Worm (Caenorhabditis elegans) whole organism, late embryonic: Measurements from ENCODE around the gene Y51H4A.25.

Experiments used
- K09A11.1 ChIP-seq: sonication (generic microtip); optimal IDR thresholded peaks from 2 replicates; lab custom pipeline; 2017; ENCODE audit warnings: antibody characterized with exemption, mild to moderate bottlenecking, missing genetic modification characterization, missing compliant biosample characterization; ENCODE audit not compliant: insufficient read depth
- ahr-1 ChIP-seq: sonication (generic microtip); optimal IDR thresholded peaks from 2 replicates; lab custom pipeline; 2016; ENCODE audit warnings: missing genetic modification characterization, missing compliant biosample characterization
- ceh-18 ChIP-seq: sonication (generic microtip); optimal IDR thresholded peaks from 2 replicates; lab custom pipeline; 2016; ENCODE audit warnings: missing genetic modification characterization, missing compliant biosample characterization
- ceh-19 ChIP-seq: fragments of 200-800 bp; sonication (Bioruptor generic); optimal IDR thresholded peaks from 2 replicates; lab custom pipeline; 2018; ENCODE audit warnings: mild to moderate bottlenecking, missing genetic modification characterization, missing compliant biosample characterization
- ceh-24 ChIP-seq: sonication (generic microtip); optimal IDR thresholded peaks from 2 replicates; lab custom pipeline; 2016; ENCODE audit warnings: mild to moderate bottlenecking, missing genetic modification characterization, missing compliant biosample characterization
- ceh-31 ChIP-seq: sonication (generic microtip); optimal IDR thresholded peaks from 2 replicates; lab custom pipeline; 2016; ENCODE audit warnings: missing genetic modification characterization, missing compliant biosample characterization
- ceh-45 ChIP-seq: fragments of 200-800 bp; sonication (Bioruptor generic); IDR thresholded peaks from 2 replicates; pipeline ENCODE4 v1.3.6; 2022; ENCODE audit warnings: missing genetic modification reagents, missing genetic modification characterization, missing compliant biosample characterization
- che-1 ChIP-seq: sonication (generic microtip); optimal IDR thresholded peaks from 2 replicates; lab custom pipeline; 2016; ENCODE audit warnings: mild to moderate bottlenecking, missing genetic modification characterization, missing compliant biosample characterization
- dmd-4 ChIP-seq: sonication (generic microtip); optimal IDR thresholded peaks from 2 replicates; lab custom pipeline; 2016; ENCODE audit warnings: borderline replicate concordance, missing genetic modification characterization, missing compliant biosample characterization
- elt-2 ChIP-seq: sonication (generic microtip); optimal IDR thresholded peaks from 2 replicates; lab custom pipeline; 2016; ENCODE audit warnings: missing genetic modification reagents, missing genetic modification characterization, missing compliant biosample characterization
- elt-4 ChIP-seq: sonication (generic microtip); optimal IDR thresholded peaks from 2 replicates; lab custom pipeline; 2016; ENCODE audit warnings: missing genetic modification characterization, missing compliant biosample characterization
- fkh-10 ChIP-seq: fragments of 150-350 bp; optimal IDR thresholded peaks from 2 replicates; lab custom pipeline; 2014; ENCODE audit warnings: missing biosample characterization, missing genetic modification reagents, missing genetic modification characterization
- gmeb-2 ChIP-seq: sonication (generic microtip); optimal IDR thresholded peaks from 2 replicates; lab custom pipeline; 2016; ENCODE audit warnings: missing genetic modification characterization, inconsistent platforms, missing compliant biosample characterization
- hlh-30 ChIP-seq: sonication (generic microtip); optimal IDR thresholded peaks from 2 replicates; lab custom pipeline; 2017; ENCODE audit warnings: antibody characterized with exemption, missing genetic modification characterization, missing compliant biosample characterization; ENCODE audit not compliant: insufficient read depth
- hlh-8 ChIP-seq: sonication (generic microtip); optimal IDR thresholded peaks from 2 replicates; lab custom pipeline; 2016; ENCODE audit warnings: missing genotype, missing genetic modification characterization, missing compliant biosample characterization
- lim-6 ChIP-seq: sonication (generic microtip); optimal IDR thresholded peaks from 2 replicates; lab custom pipeline; 2016; ENCODE audit warnings: missing genetic modification characterization, missing compliant biosample characterization
- lin-11 ChIP-seq: fragments of 200-800 bp; sonication (Bioruptor generic); optimal IDR thresholded peaks from 2 replicates; lab custom pipeline; 2018; ENCODE audit warnings: mild to moderate bottlenecking, missing genetic modification characterization, missing compliant biosample characterization
- madf-2 ChIP-seq: sonication (generic microtip); optimal IDR thresholded peaks from 2 replicates; lab custom pipeline; 2017; ENCODE audit warnings: missing genetic modification characterization, missing compliant biosample characterization
- odd-2 ChIP-seq: sonication (generic microtip); optimal IDR thresholded peaks from 2 replicates; lab custom pipeline; 2017; ENCODE audit warnings: antibody characterized with exemption, mild to moderate bottlenecking, missing genetic modification characterization, missing compliant biosample characterization
- pag-3 ChIP-seq: sonication (generic microtip); optimal IDR thresholded peaks from 2 replicates; lab custom pipeline; 2016; ENCODE audit warnings: missing compliant biosample characterization, missing genetic modification characterization, borderline replicate concordance
- pat-9 ChIP-seq: fragments of 200-800 bp; sonication (Bioruptor generic); optimal IDR thresholded peaks from 2 replicates; lab custom pipeline; 2018; ENCODE audit warnings: mild to moderate bottlenecking, missing genetic modification characterization, moderate library complexity, missing compliant biosample characterization
- ref-2 ChIP-seq: sonication (generic microtip); optimal IDR thresholded peaks from 2 replicates; lab custom pipeline; 2016; ENCODE audit warnings: missing genetic modification characterization, missing compliant biosample characterization
- rnt-1 ChIP-seq: sonication (generic microtip); optimal IDR thresholded peaks from 2 replicates; lab custom pipeline; 2016; ENCODE audit warnings: missing genetic modification characterization, missing compliant biosample characterization
- sdc-2 ChIP-seq: sonication (generic microtip); optimal IDR thresholded peaks from 2 replicates; lab custom pipeline; 2016; ENCODE audit warnings: missing genotype, missing genetic modification characterization, missing compliant biosample characterization
- sox-4 ChIP-seq: sonication (generic microtip); optimal IDR thresholded peaks from 2 replicates; lab custom pipeline; 2017; ENCODE audit warnings: mild to moderate bottlenecking, missing genetic modification characterization, inconsistent platforms, missing compliant biosample characterization
- tbx-2 ChIP-seq: sonication (generic microtip); optimal IDR thresholded peaks from 2 replicates; lab custom pipeline; 2016; ENCODE audit warnings: missing genetic modification characterization, missing compliant biosample characterization
- ttx-3 ChIP-seq: sonication (generic microtip); optimal IDR thresholded peaks from 2 replicates; lab custom pipeline; 2016; ENCODE audit warnings: missing genetic modification reagents, missing genetic modification characterization, missing compliant biosample characterization

Gene Y51H4A.25

DNA sequence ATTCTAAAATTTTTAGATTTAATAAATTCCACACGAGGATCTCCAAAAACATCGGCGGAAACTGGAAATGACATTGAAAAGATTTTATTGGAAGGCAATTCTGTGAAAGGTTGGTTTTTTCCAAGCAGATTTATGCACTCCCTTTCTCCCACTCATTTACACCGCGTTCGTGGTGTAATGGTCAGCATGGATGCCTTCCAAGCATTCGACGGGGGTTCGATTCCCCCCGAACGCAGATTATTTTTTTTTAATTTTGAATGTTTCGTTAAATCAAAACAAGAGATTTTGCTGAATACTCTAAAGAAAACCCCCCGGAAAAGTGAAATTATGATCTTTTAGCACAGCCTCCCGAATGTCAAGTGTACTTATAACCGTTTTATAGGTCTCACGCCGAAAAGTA is 39.8 kb downstream of the Y51H4A.25 start (continued):
- TF ChIP-seq tbx-2 (peak; percentile 40), ceh-18 (tag; lab: Kevin White, UChicago) (peak; percentile 11), K09A11.1 (peak; percentile 18), ceh-45 (GFP tag; lab: Robert Waterston, UW) (0 out of 2 replicates have a peak, but pooled peaks have one; percentile 46), madf-2 (tag; lab: Kevin White, UChicago) (peak; percentile 10), che-1 (tag; lab: Kevin White, UChicago) (peak; percentile 53), ceh-31 (tag; lab: Kevin White, UChicago) (peak; percentile 10), odd-2 (tag; lab: Kevin White, UChicago) (no peak), fkh-10 (no peak), elt-4 (tag; lab: Kevin White, UChicago) (no peak), lim-6 (no peak), dmd-4 (tag; lab: Kevin White, UChicago) (peak; percentile 47), ceh-24 (tag; lab: Kevin White, UChicago) (no peak)
- TF ChIP-seq, all 69 proteins: peak for 39

DNA sequence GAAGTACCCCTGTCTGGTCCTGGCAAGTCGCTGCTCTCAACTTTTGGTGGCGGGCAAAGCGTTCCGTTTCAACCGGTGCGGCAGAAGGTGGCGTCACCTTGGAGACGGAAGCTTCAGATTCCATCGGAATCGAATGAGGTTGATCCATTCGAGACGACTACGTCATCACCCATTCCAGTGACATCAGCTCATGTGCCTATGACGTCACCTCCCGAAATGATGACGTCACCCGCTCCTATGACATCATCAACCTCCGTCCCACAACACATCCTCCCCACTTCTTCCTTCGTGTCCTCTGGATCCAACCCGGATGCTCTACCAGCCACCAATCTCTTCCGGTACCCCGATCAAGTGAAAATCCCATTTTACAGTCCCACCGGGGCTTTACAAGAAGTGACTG is 40.8 kb downstream of the Y51H4A.25 start:
- TF ChIP-seq ceh-19 (GFP tag; lab: Kevin White, UChicago) = no peak
- TF ChIP-seq ahr-1 (tag; lab: Kevin White, UChicago) = no peak
- TF ChIP-seq ttx-3 (tag; lab: Kevin White, UChicago) = no peak
- no peak for TF ChIP-seq sdc-2 (tag; lab: Kevin White, UChicago)

DNA sequence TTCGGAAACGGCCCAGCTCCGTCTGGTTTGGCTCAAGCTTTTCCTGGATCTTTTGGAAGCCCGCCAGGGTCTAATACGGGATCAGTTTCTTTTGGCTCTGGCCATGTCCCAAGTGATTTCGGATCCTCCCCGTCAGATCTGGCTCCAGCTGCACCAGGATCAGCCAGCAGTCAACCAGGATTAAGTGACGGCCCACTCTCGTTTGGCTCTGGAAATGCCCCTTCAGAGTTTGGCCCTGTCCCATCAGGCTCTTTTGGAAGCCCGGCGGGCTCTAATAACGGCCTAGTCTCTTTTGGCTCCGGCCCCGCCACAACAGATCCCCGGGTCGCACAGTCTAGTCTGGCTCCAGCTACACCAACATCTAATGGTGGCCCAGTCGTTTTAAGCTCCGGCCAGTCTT is 41.6 kb downstream of the Y51H4A.25 start:
- TF ChIP-seq hlh-30 (tag; lab: Kevin White, UChicago) (no peak), ref-2 (tag; lab: Kevin White, UChicago) (no peak), pag-3 (tag; lab: Kevin White, UChicago) (no peak), sox-4 (tag; lab: Kevin White, UChicago) (no peak), gmeb-2 (tag; lab: Kevin White, UChicago) (no peak), hlh-8 (tag; lab: Kevin White, UChicago) (no peak), rnt-1 (tag; lab: Kevin White, UChicago) (no peak), lin-11 (no peak), pat-9 (tag; lab: Kevin White, UChicago) (no peak)

DNA sequence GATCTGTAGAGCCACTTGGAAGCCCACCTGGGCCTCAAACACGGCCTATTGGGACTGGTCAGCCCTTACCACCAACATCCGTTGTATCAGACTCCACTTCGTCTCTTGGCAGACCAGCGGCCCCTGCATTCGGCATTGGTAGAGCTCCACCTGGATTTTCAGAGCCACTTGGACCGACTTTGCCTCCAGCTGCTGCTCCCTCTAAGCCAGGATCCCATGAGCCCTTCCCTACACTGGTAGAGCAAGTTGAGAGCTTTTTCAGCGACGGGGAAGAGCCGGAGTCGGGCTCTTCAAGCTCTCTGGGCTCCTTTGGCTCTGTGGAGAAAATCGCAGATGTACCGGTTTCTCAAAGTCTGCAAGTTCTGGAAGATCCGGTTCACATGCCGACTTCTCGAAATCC is 42.5 kb downstream of the Y51H4A.25 start:
- no peak for TF ChIP-seq elt-2 (tag; lab: Kevin White, UChicago)
- TF ChIP-seq, all 69 proteins: peak for 0

ce11 chrIV:16787024-16787423 is 50.9 kb downstream of the Y51H4A.25 start, which contains the start of gene Y43D4A.6:
Gene Y43D4A.6, plus strand, starts transcription at chrIV:16787324.
- TF ChIP-seq tbx-2 = no peak
